Fruit fly (Drosophila melanogaster) whole organism, adult: ENCODE data around the gene Swip-1.

Experiments
- CG11617 ChIP-seq: fragments of 200-800 bp; sonication (Bioruptor generic); optimal IDR thresholded peaks from 2 replicates; lab custom pipeline; 2017; ENCODE audit warnings: mild to moderate bottlenecking, missing biosample characterization, missing genetic modification reagents, missing genetic modification characterization
- CG12768 ChIP-seq: fragments of 200-800 bp; sonication (Bioruptor generic); optimal IDR thresholded peaks from 2 replicates; lab custom pipeline; 2017; ENCODE audit warnings: missing biosample characterization, missing genetic modification characterization, mild to moderate bottlenecking, moderate library complexity, missing genetic modification reagents
- CG14711 ChIP-seq: fragments of 200-800 bp; sonication (Bioruptor generic); optimal IDR thresholded peaks from 2 replicates; lab custom pipeline; 2018; ENCODE audit warnings: missing biosample characterization, mild to moderate bottlenecking, missing genetic modification characterization, moderate library complexity
- CG1620 ChIP-seq: fragments of 200-800 bp; sonication (Bioruptor generic); optimal IDR thresholded peaks from 2 replicates; lab custom pipeline; 2016; ENCODE audit warnings: missing biosample characterization, missing genetic modification characterization
- CG33017 ChIP-seq: fragments of 200-800 bp; sonication (Bioruptor generic); optimal IDR thresholded peaks from 2 replicates; lab custom pipeline; 2018; ENCODE audit warnings: missing biosample characterization, mild to moderate bottlenecking, missing genetic modification characterization, moderate library complexity
- CG5204 ChIP-seq: fragments of 200-800 bp; sonication (Bioruptor generic); optimal IDR thresholded peaks from 2 replicates; lab custom pipeline; 2016; ENCODE audit warnings: missing biosample characterization, missing genetic modification characterization
- CG7045 ChIP-seq: fragments of 200-800 bp; sonication (Bioruptor generic); optimal IDR thresholded peaks from 2 replicates; lab custom pipeline; 2017; ENCODE audit warnings: missing biosample characterization, mild to moderate bottlenecking, missing genetic modification characterization
- CG7101 ChIP-seq: fragments of 200-800 bp; sonication (Bioruptor generic); optimal IDR thresholded peaks from 2 replicates; lab custom pipeline; 2018; ENCODE audit warnings: missing biosample characterization, mild to moderate bottlenecking, missing genetic modification characterization, moderate library complexity
- Clk ChIP-seq: fragments of 200-800 bp; sonication (Bioruptor generic); optimal IDR thresholded peaks from 2 replicates; lab custom pipeline; 2017; ENCODE audit warnings: missing biosample characterization, missing genetic modification characterization
- Crg-1 ChIP-seq: fragments of 200-800 bp; sonication (Bioruptor generic); optimal IDR thresholded peaks from 2 replicates; lab custom pipeline; 2016; ENCODE audit warnings: missing biosample characterization, missing genetic modification characterization
- Hr96 ChIP-seq: fragments of 200-800 bp; sonication (Bioruptor generic); optimal IDR thresholded peaks from 2 replicates; lab custom pipeline; 2016; ENCODE audit warnings: missing biosample characterization, missing genetic modification characterization
- Mnt ChIP-seq: fragments of 200-800 bp; sonication (Bioruptor generic); optimal IDR thresholded peaks from 2 replicates; lab custom pipeline; 2016; ENCODE audit warnings: missing biosample characterization, mild to moderate bottlenecking, missing genetic modification characterization
- bab1 ChIP-seq: fragments of 200-800 bp; sonication (Bioruptor generic); optimal IDR thresholded peaks from 3 replicates; lab custom pipeline; 2019; ENCODE audit warnings: missing biosample characterization, mild to moderate bottlenecking, missing genetic modification characterization, moderate library complexity
- cic ChIP-seq: fragments of 200-800 bp; sonication (Bioruptor generic); optimal IDR thresholded peaks from 2 replicates; lab custom pipeline; 2017; ENCODE audit warnings: missing biosample characterization, mild to moderate bottlenecking, missing genetic modification characterization, moderate library complexity
- cnc ChIP-seq, 2 experiments: fragments of >200 bp; optimal IDR thresholded peaks; 2 replicates each; lab custom pipeline; 2017
- kay ChIP-seq: fragments of 200-800 bp; sonication (Bioruptor generic); peaks from one replicate; lab custom pipeline; 2016; ENCODE audit warnings: missing biosample characterization, missing genetic modification characterization, borderline replicate concordance
- ovo ChIP-seq: fragments of 200-800 bp; sonication (Bioruptor generic); optimal IDR thresholded peaks from 2 replicates; lab custom pipeline; 2016; ENCODE audit warnings: missing biosample characterization, missing genetic modification characterization
- pad ChIP-seq: fragments of 200-800 bp; sonication (Bioruptor generic); optimal IDR thresholded peaks from 3 replicates; lab custom pipeline; 2017; ENCODE audit warnings: missing biosample characterization, missing genetic modification characterization, mild to moderate bottlenecking, moderate library complexity, missing genetic modification reagents
- tj ChIP-seq: fragments of 200-800 bp; sonication (Bioruptor generic); optimal IDR thresholded peaks from 3 replicates; lab custom pipeline; 2017; ENCODE audit warnings: missing biosample characterization, mild to moderate bottlenecking, missing genetic modification characterization, moderate library complexity
- toe ChIP-seq: fragments of 200-800 bp; sonication (Bioruptor generic); optimal IDR thresholded peaks from 2 replicates; lab custom pipeline; 2016; ENCODE audit warnings: missing biosample characterization, missing genetic modification characterization

Gene Swip-1

dm6 chr2L:18987078-18987895 is at the start of gene Swip-1, which contains the start of gene EMC5:
TSS of gene Swip-1 (minus strand) at chr2L:18987280.
TSS of gene EMC5 (plus strand) at chr2L:18987707.
- TF ChIP-seq cic = no peak
- TF ChIP-seq CG1620 (GFP tag; lab: Kevin White, UChicago) = peak; percentile 8
- TF ChIP-seq CG7101 (tag; lab: Kevin White, UChicago) = peak; percentile 74
- no peak for TF ChIP-seq CG12768 (GFP tag; lab: Kevin White, UChicago)
- TF ChIP-seq CG7045 (GFP tag; lab: Kevin White, UChicago) = peak; percentile 2
- TF ChIP-seq pad (GFP tag; lab: Kevin White, UChicago) = peak; percentile 26
- TF ChIP-seq ovo = peak; percentile 36
- TF ChIP-seq bab1 = peak; percentile 29
- TF ChIP-seq Crg-1 (GFP tag; lab: Kevin White, UChicago) = no peak
- TF ChIP-seq tj (GFP tag; lab: Kevin White, UChicago) = peak; percentile 57
- peak; percentile 29 for TF ChIP-seq CG33017 (tag; lab: Kevin White, UChicago)
- TF ChIP-seq Hr96 (GFP tag; lab: Kevin White, UChicago) = no peak
- no peak for TF ChIP-seq kay
- peak; percentile 22 for TF ChIP-seq Mnt (GFP tag; lab: Kevin White, UChicago)
- TF ChIP-seq toe (GFP tag; lab: Kevin White, UChicago) = peak; percentile 48
- TF ChIP-seq CG14711 = peak; percentile 92
- TF ChIP-seq cnc (optimal IDR thresholded peaks at IDR 0.05; lab: Kevin White, UChicago) = no peak
- TF ChIP-seq CG5204 (GFP tag; lab: Kevin White, UChicago) = no peak
- peak; percentile 65 for TF ChIP-seq CG11617
- no peak for TF ChIP-seq Clk (GFP tag; lab: Kevin White, UChicago)

- TF ChIP-seq cnc (optimal IDR thresholded peaks at IDR 0.05; lab: Kevin White, UChicago) = no peak
- TF ChIP-seq bab1 = no peak
- TF ChIP-seq toe (GFP tag; lab: Kevin White, UChicago) = no peak
- TF ChIP-seq Clk (GFP tag; lab: Kevin White, UChicago) = no peak
- no peak for TF ChIP-seq CG14711
- no peak for TF ChIP-seq CG7045 (GFP tag; lab: Kevin White, UChicago)
- no peak for TF ChIP-seq CG33017 (tag; lab: Kevin White, UChicago)
- no peak for TF ChIP-seq CG1620 (GFP tag; lab: Kevin White, UChicago)
These were observed 49.1 kb upstream of the Swip-1 start for dm6 chr2L:19036105-19036714.

dm6 chr2L:19035013-19035412 is 47.9 kb upstream of the Swip-1 start:
- peak; percentile 34 for TF ChIP-seq tj (GFP tag; lab: Kevin White, UChicago)
- TF ChIP-seq cic = no peak
- no peak for TF ChIP-seq cnc (optimal IDR thresholded peaks at IDR 0.05; lab: Kevin White, UChicago)
- no peak for TF ChIP-seq toe (GFP tag; lab: Kevin White, UChicago)
- TF ChIP-seq Clk (GFP tag; lab: Kevin White, UChicago) = no peak
- TF ChIP-seq pad (GFP tag; lab: Kevin White, UChicago) = no peak
- TF ChIP-seq CG33017 (tag; lab: Kevin White, UChicago) = no peak

dm6 chr2L:19034213-19034929 is 47.3 kb upstream of the Swip-1 start, which contains the start of the genes mib2 and CG31800:
TSS of gene mib2 (plus strand) at chr2L:19034444.
TSS of gene CG31800 (minus strand) at chr2L:19034576.
- TF ChIP-seq toe (GFP tag; lab: Kevin White, UChicago) (peak; percentile 7), CG7101 (tag; lab: Kevin White, UChicago) (peak; percentile 4), CG11617 (peak; percentile 8), Mnt (GFP tag; lab: Kevin White, UChicago) (peak; percentile 35), Clk (GFP tag; lab: Kevin White, UChicago) (no peak), bab1 (peak; percentile 13), pad (GFP tag; lab: Kevin White, UChicago) (no peak)

DNA sequence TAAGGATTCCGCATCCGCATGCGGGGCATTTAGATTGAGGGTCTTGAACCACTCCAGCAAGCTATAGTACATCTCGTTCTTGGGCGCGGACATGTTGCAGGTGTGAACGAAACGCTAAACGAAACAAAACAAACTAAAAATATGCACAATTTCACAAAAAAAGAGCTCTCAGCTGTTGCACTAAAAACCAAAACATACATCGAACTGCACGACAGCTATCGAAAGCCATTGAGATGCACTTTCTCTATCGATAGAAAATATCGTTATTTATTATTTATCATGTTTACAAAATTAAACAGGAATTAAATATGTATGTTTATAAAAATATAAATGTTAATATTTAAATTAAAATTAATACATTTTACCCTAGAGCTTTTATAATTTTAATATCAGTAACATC is 46.2 kb upstream of the Swip-1 start, which contains the start of gene hook:
Gene hook (minus strand): TSS at position 211 of the 400 bp plus-strand sequence.
- no peak for TF ChIP-seq tj (GFP tag; lab: Kevin White, UChicago)
- peak; percentile 19 for TF ChIP-seq bab1
- no peak for TF ChIP-seq kay
- peak; percentile 25 for TF ChIP-seq Mnt (GFP tag; lab: Kevin White, UChicago)

DNA sequence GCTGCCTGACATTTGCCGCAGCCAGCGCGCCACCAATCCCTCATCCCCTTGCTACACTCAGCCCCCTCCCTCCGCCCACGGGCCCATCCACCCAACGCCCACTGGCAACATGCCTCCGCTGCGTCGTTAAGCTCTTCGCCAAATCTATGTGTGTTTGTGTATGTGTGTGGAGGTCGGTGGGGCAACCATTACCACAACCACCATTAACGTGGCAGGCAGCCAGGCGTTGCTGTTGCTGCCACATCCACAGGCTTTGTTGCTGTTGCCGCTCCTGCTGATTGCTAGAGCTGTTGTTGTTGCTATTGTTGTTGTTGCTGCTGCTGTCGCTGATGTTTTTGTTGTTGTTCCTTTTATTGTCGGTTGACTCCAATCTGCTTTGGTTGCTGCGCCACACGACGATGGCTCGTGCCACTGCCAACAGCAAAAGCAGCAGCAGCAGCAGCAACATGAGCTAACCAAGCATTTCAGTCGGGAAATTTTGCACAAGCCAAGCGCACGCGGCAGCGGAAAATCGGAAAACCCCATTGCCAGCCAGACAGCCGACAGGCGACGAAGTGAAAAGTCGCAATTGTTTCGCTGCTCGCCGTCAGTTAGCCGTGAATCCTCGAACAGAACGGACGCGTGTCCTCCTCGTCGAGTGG is 40.3 kb upstream of the Swip-1 start, which contains the start of gene Sidpn:
Gene Sidpn (plus strand): TSS at position 465 of the 641 bp plus-strand sequence.
- TF ChIP-seq CG7101 (tag; lab: Kevin White, UChicago) (no peak), cic (peak; percentile 9)
